ENCODE assay signal across 2 worm cellular contexts in genomic region chrX:16377903-16378302, ce11.
A peak's percentile ranks its signal among the peaks of the same experiment; 100 is the strongest.
TF ChIP-seq lines count a peak whose summit lies in the region.

No protein-coding gene starts in this region.

TF ChIP-seq in whole organism, L1 larva, 84 proteins besides CTCF, POLR2A, EP300 and RAD21 (continued from another document):
- TF ChIP-seq alr-1 (tag; optimal IDR thresholded peaks at IDR 0.05; lab: Kevin White, UChicago; ENCODE audit: borderline replicate concordance) (no peak), nhr-47 (tag; optimal IDR thresholded peaks at IDR 0.05; lab: Kevin White, UChicago) (peak; percentile 62), mab-9 (GFP tag; IDR thresholded peaks at IDR 0.05; lab: Robert Waterston, UW) (no peak), ceh-82 (tag; optimal IDR thresholded peaks at IDR 0.05; lab: Kevin White, UChicago) (no peak), nhr-85 (tag; lab: Kevin White, UChicago) (no peak), hlh-4 (tag; optimal IDR thresholded peaks at IDR 0.05; lab: Kevin White, UChicago) (no peak), nhr-77 (tag; optimal IDR thresholded peaks at IDR 0.05; lab: Kevin White, UChicago) (peak; percentile 44), tlp-1 (tag; optimal IDR thresholded peaks at IDR 0.05; lab: Kevin White, UChicago) (peak; percentile 43), rnt-1 (tag; optimal IDR thresholded peaks at IDR 0.05; lab: Kevin White, UChicago) (peak; percentile 59), irx-1 (tag; optimal IDR thresholded peaks at IDR 0.05; lab: Kevin White, UChicago) (no peak), sptf-1 (tag; optimal IDR thresholded peaks at IDR 0.05; lab: Kevin White, UChicago) (no peak), fkh-4 (tag; optimal IDR thresholded peaks at IDR 0.05; lab: Kevin White, UChicago; ENCODE audit: borderline replicate concordance) (no peak), fkh-8 (tag; optimal IDR thresholded peaks at IDR 0.05; lab: Kevin White, UChicago) (no peak), Y116A8C.19 (tag; optimal IDR thresholded peaks at IDR 0.05; lab: Kevin White, UChicago; ENCODE audit: borderline replicate concordance) (no peak), aly-2 (tag; optimal IDR thresholded peaks at IDR 0.05; lab: Kevin White, UChicago) (no peak), unc-86 (tag; optimal IDR thresholded peaks at IDR 0.05; lab: Kevin White, UChicago) (no peak), egl-13 (tag; optimal IDR thresholded peaks at IDR 0.05; lab: Kevin White, UChicago) (no peak), swsn-7 (tag; optimal IDR thresholded peaks at IDR 0.05; lab: Kevin White, UChicago) (peak; percentile 28), elt-2 (tag; optimal IDR thresholded peaks at IDR 0.05; lab: Kevin White, UChicago) (peak; percentile 84), ets-5 (GFP tag; IDR thresholded peaks at IDR 0.05; lab: Robert Waterston, UW) (no peak), mep-1 (tag; optimal IDR thresholded peaks at IDR 0.05; lab: Kevin White, UChicago) (peak; percentile 32), skn-1 (tag; optimal IDR thresholded peaks at IDR 0.05; lab: Kevin White, UChicago) (peak; percentile 26)

TF ChIP-seq in whole organism, young adult, 124 proteins besides CTCF, POLR2A, EP300 and RAD21 (continued from another document):
- TF ChIP-seq let-607 (tag; optimal IDR thresholded peaks at IDR 0.05; lab: Kevin White, UChicago) (peak; percentile 9 to 76), mxl-1 (tag; optimal IDR thresholded peaks at IDR 0.05; lab: Kevin White, UChicago) (peak; percentile 14), B0261.1 (tag; optimal IDR thresholded peaks at IDR 0.05; lab: Kevin White, UChicago) (peak; percentile 92), C17E4.6 (GFP tag; IDR thresholded peaks at IDR 0.05; lab: Robert Waterston, UW) (no peak), ztf-26 (tag; optimal IDR thresholded peaks at IDR 0.05; lab: Kevin White, UChicago) (peak; percentile 30), lag-1 (GFP tag; IDR thresholded peaks at IDR 0.05; lab: Robert Waterston, UW) (no peak), hmg-20 (GFP tag; IDR thresholded peaks at IDR 0.05; lab: Robert Waterston, UW) (no peak), F23B12.7 (tag; optimal IDR thresholded peaks at IDR 0.05; lab: Kevin White, UChicago; ENCODE audit: insufficient read depth) (peak; percentile 62), attf-3 (GFP tag; conservative IDR thresholded peaks at IDR 0.05; lab: Robert Waterston, UW) (no peak), xnd-1 (tag; optimal IDR thresholded peaks at IDR 0.05; lab: Kevin White, UChicago) (no peak), pha-4 (tag; optimal IDR thresholded peaks at IDR 0.05; lab: Kevin White, UChicago) (no peak), ztf-18 (tag; optimal IDR thresholded peaks at IDR 0.05; lab: Kevin White, UChicago) (peak; percentile 48)
